Worm (Caenorhabditis elegans) whole organism, L4 larva: ENCODE results near the gene ost-1.

Source experiments
- aly-2 ChIP-seq: sonication (generic microtip); optimal IDR thresholded peaks from 2 replicates; lab custom pipeline; 2018; ENCODE audit warnings: missing biosample characterization, missing genetic modification characterization
- ceh-44 ChIP-seq: fragments of 200-800 bp; sonication (Bioruptor generic); IDR thresholded peaks from 2 replicates; pipeline ENCODE4 v1.3.6; 2022; ENCODE audit warnings: missing genetic modification reagents, missing genetic modification characterization, missing compliant biosample characterization
- hlh-30 ChIP-seq: sonication (generic microtip); optimal IDR thresholded peaks from 2 replicates; lab custom pipeline; 2017; ENCODE audit warnings: antibody characterized with exemption, mild to moderate bottlenecking, missing genetic modification characterization, missing compliant biosample characterization; ENCODE audit not compliant: insufficient read depth
- lin-13 ChIP-seq: fragments of 150-350 bp; optimal IDR thresholded peaks from 2 replicates; lab custom pipeline; 2014; ENCODE audit warnings: missing biosample characterization, missing genetic modification reagents, missing genetic modification characterization
- lin-15B ChIP-seq: fragments of 150-350 bp; sonication (generic microtip); optimal IDR thresholded peaks from 3 replicates; lab custom pipeline; 2014; ENCODE audit warnings: missing biosample characterization, missing genetic modification characterization
- mep-1 ChIP-seq: fragments of 150-350 bp; sonication (generic microtip); optimal IDR thresholded peaks from 3 replicates; lab custom pipeline; 2014; ENCODE audit warnings: missing biosample characterization, missing genetic modification characterization
- mxl-3 ChIP-seq: fragments of 200-800 bp; sonication (Bioruptor generic); optimal IDR thresholded peaks from 2 replicates; lab custom pipeline; 2018; ENCODE audit warnings: mild to moderate bottlenecking, missing genetic modification characterization, missing compliant biosample characterization
- nhr-42 ChIP-seq: fragments of 200-800 bp; sonication (Bioruptor generic); IDR thresholded peaks from 2 replicates; pipeline ENCODE4 v1.3.6; 2022; ENCODE audit warnings: missing genetic modification characterization, missing compliant biosample characterization
- nhr-76 ChIP-seq: fragments of 150-350 bp; optimal IDR thresholded peaks from 2 replicates; lab custom pipeline; 2014; ENCODE audit warnings: missing biosample characterization, missing genetic modification characterization
- pha-4 ChIP-seq, 2 experiments: fragments of 150-350 bp in 1 of 2; fragments of 200-800 bp in 1 of 2; sonication (Bioruptor generic) in 1 of 2; IDR thresholded peaks in 1 of 2; optimal IDR thresholded peaks in 1 of 2; 2 replicates each; pipeline versions ENCODE4 v1.3.6 to Lab custom; 2014 to 2022; ENCODE audit warnings: missing genetic modification characterization in 2 of 2, missing genetic modification reagents in 2 of 2, missing biosample characterization in 1 of 2, missing compliant biosample characterization in 1 of 2
- spr-1 ChIP-seq: sonication (generic microtip); optimal IDR thresholded peaks from 2 replicates; lab custom pipeline; 2016; ENCODE audit warnings: mild to moderate bottlenecking, missing genetic modification characterization, missing compliant biosample characterization
- ztf-11 ChIP-seq: fragments of 150-350 bp; optimal IDR thresholded peaks from 2 replicates; lab custom pipeline; 2014; ENCODE audit warnings: missing biosample characterization, missing genetic modification characterization

DNA sequence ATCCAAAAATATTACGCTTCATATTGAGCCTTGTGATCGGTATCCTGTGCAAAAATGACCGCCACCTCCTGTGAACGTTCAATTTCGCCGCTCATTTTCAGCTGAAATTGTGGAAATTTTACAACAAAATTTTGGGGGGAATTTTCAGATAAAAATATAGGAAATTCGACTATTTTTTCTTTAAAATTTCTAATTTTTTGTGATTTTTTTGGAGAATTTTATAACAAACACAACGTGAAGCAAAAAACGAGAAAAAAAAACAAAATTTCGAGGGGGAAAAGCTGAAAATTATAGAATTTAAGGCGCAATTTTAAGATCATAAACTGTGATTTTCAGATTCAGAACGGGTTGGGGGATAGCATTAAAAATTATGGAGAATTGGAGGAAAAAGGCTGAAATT is 20.3 kb upstream of the ost-1 start, which contains the start of gene csn-4:
- TF ChIP-seq nhr-76 (tag; lab: Kevin White, UChicago) (no peak), aly-2 (tag; lab: Kevin White, UChicago) (no peak), ztf-11 (tag; lab: Kevin White, UChicago) (no peak), spr-1 (tag; lab: Kevin White, UChicago) (no peak), lin-13 (GFP tag; lab: Kevin White, UChicago) (no peak), mep-1 (tag; lab: Kevin White, UChicago) (no peak), mxl-3 (GFP tag; lab: Kevin White, UChicago) (no peak), lin-15B (tag; lab: Kevin White, UChicago) (no peak), hlh-30 (tag; lab: Kevin White, UChicago) (no peak), ceh-44 (GFP tag; lab: Robert Waterston, UW) (no peak), pha-4 (GFP tag; IDR thresholded peaks at IDR 0.05; lab: Robert Waterston, UW) (no peak), pha-4 (tag; optimal IDR thresholded peaks at IDR 0.05; lab: Kevin White, UChicago) (no peak), nhr-42 (GFP tag; lab: Robert Waterston, UW) (no peak)
